Worm (Caenorhabditis elegans) whole organism, L3 larva: ENCODE measurements around the gene nhr-176.

Experiments
- ama-1 ChIP-seq: fragments of 150-350 bp; optimal IDR thresholded peaks from 2 replicates; lab custom pipeline; 2018
- ceh-16 ChIP-seq: sonication (generic microtip); optimal IDR thresholded peaks from 2 replicates; lab custom pipeline; 2017; ENCODE audit warnings: missing biosample characterization, missing genetic modification characterization
- egl-27 ChIP-seq: sonication (generic microtip); optimal IDR thresholded peaks from 4 replicates; lab custom pipeline; 2017; ENCODE audit warnings: missing biosample characterization, missing genetic modification reagents, missing genetic modification characterization
- lin-15B ChIP-seq: fragments of 150-350 bp; optimal IDR thresholded peaks from 2 replicates; lab custom pipeline; 2014; ENCODE audit warnings: missing biosample characterization, missing genetic modification characterization
- lsy-12 ChIP-seq: sonication (generic microtip); optimal IDR thresholded peaks from 2 replicates; lab custom pipeline; 2016; ENCODE audit warnings: mild to moderate bottlenecking, missing genetic modification characterization, missing compliant biosample characterization
- nfya-1 ChIP-seq: sonication (generic microtip); optimal IDR thresholded peaks from 2 replicates; lab custom pipeline; 2017; ENCODE audit warnings: missing genetic modification characterization, mild to moderate bottlenecking, missing compliant biosample characterization, antibody characterized with exemption, moderate library complexity; ENCODE audit not compliant: insufficient read depth
- nhr-237 ChIP-seq: fragments of 150-350 bp; optimal IDR thresholded peaks from 2 replicates; lab custom pipeline; 2014; ENCODE audit warnings: missing biosample characterization, missing genetic modification characterization
- nhr-25 ChIP-seq: sonication (generic microtip); optimal IDR thresholded peaks from 2 replicates; lab custom pipeline; 2017; ENCODE audit warnings: missing biosample characterization, missing genetic modification characterization
- pha-4 ChIP-seq: fragments of 150-350 bp; optimal IDR thresholded peaks from 2 replicates; lab custom pipeline; 2014; ENCODE audit warnings: missing biosample characterization, missing genetic modification reagents, missing genetic modification characterization
- pqm-1 ChIP-seq: fragments of 150-350 bp; optimal IDR thresholded peaks from 2 replicates; lab custom pipeline; 2017; ENCODE audit warnings: missing biosample characterization, missing genetic modification characterization, inconsistent platforms
- unc-62 ChIP-seq: fragments of 150-350 bp; sonication (generic microtip); optimal IDR thresholded peaks from 4 replicates; lab custom pipeline; 2014; ENCODE audit warnings: missing biosample characterization, missing genetic modification reagents, missing genetic modification characterization
- ztf-4 ChIP-seq: fragments of 150-350 bp; optimal IDR thresholded peaks from 2 replicates; lab custom pipeline; 2014; ENCODE audit warnings: missing biosample characterization, missing genetic modification characterization

DNA sequence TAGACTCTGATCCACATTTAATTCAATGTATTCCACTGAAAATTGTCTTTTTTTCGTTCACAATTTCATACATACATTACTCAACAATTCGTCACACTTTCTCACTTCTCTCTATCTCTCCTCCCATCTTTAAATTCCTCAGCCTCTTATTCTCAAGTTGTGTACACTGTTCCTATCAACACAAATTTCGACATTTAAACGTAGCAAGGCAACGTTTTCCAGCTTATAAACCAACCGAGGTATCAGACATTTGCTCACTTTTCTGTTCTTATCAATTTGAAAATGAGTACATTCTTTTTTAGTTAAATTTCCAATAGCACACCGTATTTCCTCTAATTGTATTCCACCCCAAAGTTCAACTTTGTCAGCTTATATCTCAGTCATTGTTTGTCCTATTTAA lies 49.8 kb downstream of the nhr-176 start, which contains the start of gene skr-3:
- TF ChIP-seq ceh-16 (no peak), lin-15B (tag; lab: Kevin White, UChicago) (no peak), ztf-4 (no peak), ama-1 (lab: Kevin White, UChicago) (no peak), unc-62 (GFP tag; lab: Kevin White, UChicago) (no peak), nhr-25 (tag; lab: Kevin White, UChicago) (no peak), nfya-1 (tag; lab: Kevin White, UChicago) (no peak), lsy-12 (tag; lab: Kevin White, UChicago) (no peak), egl-27 (tag; lab: Kevin White, UChicago) (no peak), pqm-1 (tag; lab: Kevin White, UChicago) (no peak), nhr-237 (tag; lab: Kevin White, UChicago) (no peak), pha-4 (tag; lab: Kevin White, UChicago) (peak; percentile 57)
